Fruit fly (Drosophila melanogaster) whole organism, pupa: ENCODE results near the gene dimm.

ENCODE experiments used
- CG10348 ChIP-seq: fragments of 200-800 bp; sonication (Bioruptor generic); IDR thresholded peaks from 2 replicates; pipeline ENCODE4 v1.3.6; 2022; ENCODE audit warnings: missing biosample characterization, missing genetic modification characterization
- CG12605 ChIP-seq: fragments of 200-800 bp; sonication (Bioruptor generic); IDR thresholded peaks from 2 replicates; pipeline ENCODE4 v1.3.6; 2022; ENCODE audit warnings: missing biosample characterization, missing genetic modification characterization
- CG13204 ChIP-seq: fragments of 200-800 bp; sonication (Bioruptor generic); optimal IDR thresholded peaks from 2 replicates; lab custom pipeline; 2018; ENCODE audit warnings: missing biosample characterization, mild to moderate bottlenecking, missing genetic modification characterization, moderate library complexity
- CG14655 ChIP-seq: fragments of 200-800 bp; sonication (Bioruptor generic); optimal IDR thresholded peaks from 3 replicates; lab custom pipeline; 2017; ENCODE audit warnings: mild to moderate bottlenecking, missing biosample characterization, missing genetic modification reagents, missing genetic modification characterization
- CG15710 ChIP-seq: fragments of 200-800 bp; sonication (Bioruptor generic); optimal IDR thresholded peaks from 2 replicates; lab custom pipeline; 2018; ENCODE audit warnings: missing biosample characterization, mild to moderate bottlenecking, missing genetic modification characterization, moderate library complexity
- CG17806 ChIP-seq: fragments of 200-800 bp; sonication (Bioruptor generic); optimal IDR thresholded peaks from 2 replicates; lab custom pipeline; 2018; ENCODE audit warnings: missing biosample characterization, mild to moderate bottlenecking, missing genetic modification characterization, moderate library complexity
- CG32121 ChIP-seq: fragments of 200-800 bp; sonication (Bioruptor generic); IDR thresholded peaks from 2 replicates; pipeline ENCODE4 v1.3.6; 2022; ENCODE audit warnings: missing biosample characterization, missing genetic modification characterization
- CG34367 ChIP-seq: fragments of 200-800 bp; sonication (Bioruptor generic); optimal IDR thresholded peaks from 2 replicates; lab custom pipeline; 2018; ENCODE audit warnings: missing biosample characterization, mild to moderate bottlenecking, missing genetic modification characterization
- CG4496 ChIP-seq: fragments of 200-800 bp; sonication (Bioruptor generic); IDR thresholded peaks from 3 replicates; pipeline ENCODE4 v1.3.6; 2022; ENCODE audit warnings: missing biosample characterization, missing genetic modification characterization
- CG8159 ChIP-seq: fragments of 200-800 bp; sonication (Bioruptor generic); optimal IDR thresholded peaks from 3 replicates; lab custom pipeline; 2018; ENCODE audit warnings: missing biosample characterization, mild to moderate bottlenecking, missing genetic modification characterization, moderate library complexity
- CG8301 ChIP-seq: fragments of 200-800 bp; sonication (Bioruptor generic); optimal IDR thresholded peaks from 2 replicates; lab custom pipeline; 2018; ENCODE audit warnings: missing biosample characterization, mild to moderate bottlenecking, missing genetic modification characterization
- CG9948 ChIP-seq: fragments of 200-800 bp; sonication (Bioruptor generic); optimal IDR thresholded peaks from 2 replicates; lab custom pipeline; 2018; ENCODE audit warnings: missing biosample characterization, mild to moderate bottlenecking, missing genetic modification characterization, moderate library complexity
- D1 ChIP-seq: fragments of 200-800 bp; sonication (Bioruptor generic); optimal IDR thresholded peaks from 2 replicates; lab custom pipeline; 2018; ENCODE audit warnings: missing biosample characterization, mild to moderate bottlenecking, missing genetic modification characterization, moderate library complexity
- EcR ChIP-seq: fragments of 200-800 bp; sonication (Bioruptor generic); optimal IDR thresholded peaks from 3 replicates; lab custom pipeline; 2019; ENCODE audit warnings: missing biosample characterization, missing genetic modification characterization, mild to moderate bottlenecking, moderate library complexity, missing genetic modification reagents
- Ets98B ChIP-seq: fragments of 200-800 bp; sonication (Bioruptor generic); IDR thresholded peaks from 2 replicates; pipeline ENCODE4 v1.3.6; 2022; ENCODE audit warnings: missing biosample characterization, missing genetic modification characterization
- Pif1A ChIP-seq: fragments of 200-800 bp; sonication (Bioruptor generic); optimal IDR thresholded peaks from 3 replicates; lab custom pipeline; 2016; ENCODE audit warnings: missing biosample characterization, missing genetic modification characterization
- Pif1B ChIP-seq: fragments of 200-800 bp; sonication (Bioruptor generic); optimal IDR thresholded peaks from 3 replicates; lab custom pipeline; 2016; ENCODE audit warnings: missing biosample characterization, missing genetic modification characterization
- Snoo ChIP-seq: fragments of 200-800 bp; sonication (Bioruptor generic); optimal IDR thresholded peaks from 3 replicates; lab custom pipeline; 2017; ENCODE audit warnings: missing biosample characterization, mild to moderate bottlenecking, missing genetic modification characterization, inconsistent platforms
- fd96Ca ChIP-seq: fragments of 200-800 bp; sonication (Bioruptor generic); IDR thresholded peaks from 3 replicates; pipeline ENCODE4 v1.3.6; 2022; ENCODE audit warnings: missing biosample characterization, missing genetic modification characterization
- gl ChIP-seq: fragments of 200-800 bp; sonication (Bioruptor generic); optimal IDR thresholded peaks from 2 replicates; lab custom pipeline; 2018; ENCODE audit warnings: missing biosample characterization, mild to moderate bottlenecking, missing genetic modification characterization
- rn ChIP-seq: fragments of 200-800 bp; sonication (Bioruptor generic); IDR thresholded peaks from 2 replicates; pipeline ENCODE4 v1.3.6; 2022; ENCODE audit warnings: missing biosample characterization, missing genetic modification characterization

The dimm gene

dm6 chr2L:21312831-21313437, 18.6 kb upstream of the dimm start:
- 0 out of 2 replicates have a peak, but pooled peaks have one; percentile 28 for TF ChIP-seq CG12605 (GFP tag; lab: Robert Waterston, UW)
- no peak for TF ChIP-seq Ets98B (GFP tag; lab: Robert Waterston, UW)
- peak; percentile 72 for TF ChIP-seq EcR (GFP tag; lab: Kevin White, UChicago)
- TF ChIP-seq, all 21 proteins: peak for 2

- TF ChIP-seq Pif1B: peak; percentile 32
- TF ChIP-seq CG8301 (tag; lab: Kevin White, UChicago): peak; percentile 59
- peak; percentile 35 for TF ChIP-seq CG15710 (tag; lab: Kevin White, UChicago)
- TF ChIP-seq rn: no peak
- no peak; the same call in 1 of the 3 replicates for TF ChIP-seq CG4496 (GFP tag; lab: Robert Waterston, UW)
- TF ChIP-seq CG17806 (tag; lab: Kevin White, UChicago): peak; percentile 67
- no peak for TF ChIP-seq CG10348 (GFP tag; lab: Robert Waterston, UW)
- TF ChIP-seq CG14655 (GFP tag; lab: Kevin White, UChicago): peak; percentile 75
- peak; percentile 56 for TF ChIP-seq CG9948 (tag; lab: Kevin White, UChicago)
- peak; percentile 35 for TF ChIP-seq gl (tag; lab: Kevin White, UChicago)
- TF ChIP-seq CG32121 (GFP tag; lab: Robert Waterston, UW): peak; percentile 71
- TF ChIP-seq Ets98B (GFP tag; lab: Robert Waterston, UW): peak; percentile 74
- no peak for TF ChIP-seq D1 (tag; lab: Kevin White, UChicago)
- TF ChIP-seq EcR (GFP tag; lab: Kevin White, UChicago): peak; percentile 55
- no peak for TF ChIP-seq fd96Ca (GFP tag; lab: Robert Waterston, UW)
- peak; percentile 83 for TF ChIP-seq CG8159 (tag; lab: Kevin White, UChicago)
- TF ChIP-seq Pif1A (GFP tag; lab: Kevin White, UChicago): peak; percentile 75
- peak; percentile 7 for TF ChIP-seq CG34367 (tag; lab: Kevin White, UChicago)
- peak; percentile 60 for TF ChIP-seq CG13204 (GFP tag; lab: Kevin White, UChicago)
- TF ChIP-seq CG12605 (GFP tag; lab: Robert Waterston, UW): peak; percentile 18; the same call in 1 of the 2 replicates
- TF ChIP-seq Snoo (tag; lab: Kevin White, UChicago): peak; percentile 57
These were observed 17.6 kb upstream of the dimm start, which contains the start of gene CG46314 for dm6 chr2L:21313909-21314400. Gene CG46314, plus strand, starts transcription at chr2L:21314360.

- TF ChIP-seq CG14655 (GFP tag; lab: Kevin White, UChicago): no peak
- TF ChIP-seq CG4496 (GFP tag; lab: Robert Waterston, UW): no peak
- TF ChIP-seq EcR (GFP tag; lab: Kevin White, UChicago): no peak
- TF ChIP-seq CG10348 (GFP tag; lab: Robert Waterston, UW): no peak
- TF ChIP-seq CG13204 (GFP tag; lab: Kevin White, UChicago): no peak
- TF ChIP-seq CG8301 (tag; lab: Kevin White, UChicago): no peak
- no peak for TF ChIP-seq Pif1B
These were observed 14.8 kb upstream of the dimm start for dm6 chr2L:21316716-21317115.

dm6 chr2L:21322161-21322560, 9.4 kb upstream of the dimm start:
- TF ChIP-seq fd96Ca (GFP tag; lab: Robert Waterston, UW) (no peak), rn (no peak), CG17806 (tag; lab: Kevin White, UChicago) (no peak), CG10348 (GFP tag; lab: Robert Waterston, UW) (no peak), D1 (tag; lab: Kevin White, UChicago) (no peak), Pif1B (no peak), CG32121 (GFP tag; lab: Robert Waterston, UW) (no peak), CG8301 (tag; lab: Kevin White, UChicago) (no peak), EcR (GFP tag; lab: Kevin White, UChicago) (no peak), gl (tag; lab: Kevin White, UChicago) (no peak), Ets98B (GFP tag; lab: Robert Waterston, UW) (no peak)

dm6 chr2L:21324438-21324890, 7.1 kb upstream of the dimm start:
- TF ChIP-seq D1 (tag; lab: Kevin White, UChicago) (no peak), Pif1B (no peak), CG12605 (GFP tag; lab: Robert Waterston, UW) (no peak), gl (tag; lab: Kevin White, UChicago) (no peak), CG8301 (tag; lab: Kevin White, UChicago) (no peak)

- TF ChIP-seq CG15710 (tag; lab: Kevin White, UChicago) (no peak), Pif1A (GFP tag; lab: Kevin White, UChicago) (no peak), gl (tag; lab: Kevin White, UChicago) (no peak), CG34367 (tag; lab: Kevin White, UChicago) (no peak), CG8159 (tag; lab: Kevin White, UChicago) (no peak), CG8301 (tag; lab: Kevin White, UChicago) (no peak), fd96Ca (GFP tag; lab: Robert Waterston, UW) (no peak), Ets98B (GFP tag; lab: Robert Waterston, UW) (no peak), CG14655 (GFP tag; lab: Kevin White, UChicago) (no peak), CG10348 (GFP tag; lab: Robert Waterston, UW) (no peak), CG9948 (tag; lab: Kevin White, UChicago) (no peak), CG4496 (GFP tag; lab: Robert Waterston, UW) (no peak), CG13204 (GFP tag; lab: Kevin White, UChicago) (no peak), CG12605 (GFP tag; lab: Robert Waterston, UW) (no peak), Pif1B (no peak)
These were observed 2.2 kb upstream of the dimm start for dm6 chr2L:21329353-21329752.
